Worm (Caenorhabditis elegans) whole organism, L1 larva: ENCODE data around the gene bcl-7.
A peak's percentile ranks its signal among the peaks of the same experiment; 100 is the strongest.

Experiments
- ets-5 ChIP-seq: fragments of 200-800 bp; sonication (Bioruptor generic); IDR thresholded peaks from 2 replicates; pipeline ENCODE4 v1.3.6; 2022; ENCODE audit warnings: missing genetic modification characterization, missing compliant biosample characterization
- mdl-1 ChIP-seq, 2 experiments: fragments of 150-350 bp; optimal IDR thresholded peaks; 2 replicates each; lab custom pipeline; 2014 to 2017; ENCODE audit warnings: missing biosample characterization in 2 of 2, missing genetic modification characterization in 2 of 2, inconsistent platforms in 1 of 2
- snpc-4 ChIP-seq: fragments of 150-350 bp; optimal IDR thresholded peaks from 2 replicates; lab custom pipeline; 2014; ENCODE audit warnings: missing biosample characterization, missing genetic modification characterization

- TF ChIP-seq mdl-1 (tag; optimal IDR thresholded peaks at IDR 0.05; lab: Kevin White, UChicago) (peak in 1 of 2 experiments; percentile 0), snpc-4 (tag; lab: Kevin White, UChicago) (no peak), ets-5 (GFP tag; lab: Robert Waterston, UW) (no peak)
These were observed 48.8 kb upstream of the bcl-7 start for ce11 chrIII:5876867-5877641.
